Worm (Caenorhabditis elegans) whole organism, late embryonic: ENCODE results near the gene F08C6.5.

Source experiments
- C38D4.7 ChIP-seq: fragments of 200-800 bp; sonication (Bioruptor generic); optimal IDR thresholded peaks from 2 replicates; lab custom pipeline; 2018; ENCODE audit warnings: mild to moderate bottlenecking, missing genetic modification characterization, moderate library complexity, missing compliant biosample characterization
- ahr-1 ChIP-seq: sonication (generic microtip); optimal IDR thresholded peaks from 2 replicates; lab custom pipeline; 2016; ENCODE audit warnings: missing genetic modification characterization, missing compliant biosample characterization
- ama-1 ChIP-seq: fragments of 150-350 bp; optimal IDR thresholded peaks from 2 replicates; lab custom pipeline; 2014
- ceh-24 ChIP-seq: sonication (generic microtip); optimal IDR thresholded peaks from 2 replicates; lab custom pipeline; 2016; ENCODE audit warnings: mild to moderate bottlenecking, missing genetic modification characterization, missing compliant biosample characterization
- elt-4 ChIP-seq: sonication (generic microtip); optimal IDR thresholded peaks from 2 replicates; lab custom pipeline; 2016; ENCODE audit warnings: missing genetic modification characterization, missing compliant biosample characterization
- fkh-6 ChIP-seq: sonication (generic microtip); optimal IDR thresholded peaks from 2 replicates; lab custom pipeline; 2016; ENCODE audit warnings: missing genetic modification characterization, missing compliant biosample characterization
- gmeb-2 ChIP-seq: sonication (generic microtip); optimal IDR thresholded peaks from 2 replicates; lab custom pipeline; 2016; ENCODE audit warnings: missing genetic modification characterization, inconsistent platforms, missing compliant biosample characterization
- hlh-30 ChIP-seq: sonication (generic microtip); optimal IDR thresholded peaks from 2 replicates; lab custom pipeline; 2017; ENCODE audit warnings: antibody characterized with exemption, missing genetic modification characterization, missing compliant biosample characterization; ENCODE audit not compliant: insufficient read depth
- pat-9 ChIP-seq: fragments of 200-800 bp; sonication (Bioruptor generic); optimal IDR thresholded peaks from 2 replicates; lab custom pipeline; 2018; ENCODE audit warnings: mild to moderate bottlenecking, missing genetic modification characterization, moderate library complexity, missing compliant biosample characterization
- pha-4 ChIP-seq: fragments of 150-350 bp; optimal IDR thresholded peaks from 2 replicates; lab custom pipeline; 2018; ENCODE audit warnings: missing biosample characterization, missing genetic modification reagents, missing genetic modification characterization
- syd-9 ChIP-seq: sonication (generic microtip); optimal IDR thresholded peaks from 2 replicates; lab custom pipeline; 2016; ENCODE audit warnings: mild to moderate bottlenecking, missing genetic modification characterization, moderate library complexity, missing compliant biosample characterization
- unc-86 ChIP-seq: sonication (generic microtip); optimal IDR thresholded peaks from 2 replicates; lab custom pipeline; 2016; ENCODE audit warnings: missing genetic modification characterization, missing compliant biosample characterization

ce11 chrX:7563425-7563824 lies 4.2 kb downstream of the F08C6.5 start:
- TF ChIP-seq fkh-6 (tag; lab: Kevin White, UChicago) (no peak), gmeb-2 (no peak), ama-1 (lab: Kevin White, UChicago) (no peak), hlh-30 (no peak), syd-9 (tag; lab: Kevin White, UChicago) (no peak), ahr-1 (tag; lab: Kevin White, UChicago) (no peak), unc-86 (no peak), pat-9 (tag; lab: Kevin White, UChicago) (no peak), ceh-24 (tag; lab: Kevin White, UChicago) (no peak), elt-4 (tag; lab: Kevin White, UChicago) (no peak), pha-4 (tag; lab: Kevin White, UChicago) (no peak), C38D4.7 (GFP tag; lab: Kevin White, UChicago) (no peak)
